Fruit fly (Drosophila melanogaster): ENCODE results near the gene Oseg5.

DNA sequence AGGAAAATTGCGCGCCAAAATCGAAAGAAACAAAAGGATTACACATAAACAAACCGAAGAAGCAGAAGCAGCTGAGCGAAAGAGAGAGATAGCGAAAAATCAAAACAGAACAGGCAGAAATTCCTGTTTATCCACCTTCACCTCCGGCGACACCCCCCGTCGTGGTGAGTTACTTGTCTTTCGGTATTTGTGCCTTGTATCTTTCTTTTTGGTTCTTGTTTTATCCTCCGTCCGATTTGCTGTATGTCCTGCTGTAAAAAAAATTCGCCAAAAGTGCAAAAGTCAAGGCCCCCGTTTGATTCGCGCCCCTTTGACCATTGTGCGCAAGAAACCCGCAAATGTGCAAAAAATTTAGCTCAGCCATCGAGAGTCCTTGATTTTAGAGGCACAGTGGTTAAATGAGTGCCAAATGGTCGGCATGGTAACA, 37.3 kb downstream of the Oseg5 start:
- TF ChIP-seq CG8301 (tag; optimal IDR thresholded peaks at IDR 0.05), result no peak
- peak; percentile 0 for TF ChIP-seq Pif1B (GFP tag; optimal IDR thresholded peaks at IDR 0.05)
- no peak for TF ChIP-seq Snoo (tag; optimal IDR thresholded peaks at IDR 0.05)
- TF ChIP-seq CG32121 (GFP tag; IDR thresholded peaks at IDR 0.05), result no peak
